Worm (Caenorhabditis elegans): ENCODE measurements around the gene ist-1.

- no peak for TF ChIP-seq klf-2 (GFP tag; conservative IDR thresholded peaks at IDR 0.05)
- no peak for TF ChIP-seq cog-1 (tag; optimal IDR thresholded peaks at IDR 0.05)
These were observed 27.0 kb downstream of the ist-1 start for ce11 chrX:7153460-7153859.
